Fruit fly (Drosophila melanogaster) whole organism, embryonic: ENCODE measurements around the gene CG34008.

Source experiments
- CG11085 ChIP-seq: fragments of 200-800 bp; sonication (Bioruptor generic); IDR thresholded peaks from 2 replicates; pipeline ENCODE4 v1.3.6; 2022; ENCODE audit warnings: missing biosample characterization, missing genetic modification characterization
- CG11093 ChIP-seq: fragments of 200-800 bp; sonication (Bioruptor generic); IDR thresholded peaks from 3 replicates; pipeline ENCODE4 v1.3.6; 2022; ENCODE audit warnings: missing biosample characterization, missing genetic modification characterization
- CG12942 ChIP-seq: fragments of 200-800 bp; sonication (Bioruptor generic); optimal IDR thresholded peaks from 3 replicates; lab custom pipeline; 2016; ENCODE audit warnings: missing biosample characterization, missing genetic modification characterization
- CG14860 ChIP-seq: fragments of 200-800 bp; sonication (Bioruptor generic); IDR thresholded peaks from 3 replicates; pipeline ENCODE4 v1.3.6; 2022; ENCODE audit warnings: missing biosample characterization, missing genetic modification characterization; ENCODE audit not compliant: partially characterized antibody
- CG17359 ChIP-seq: fragments of 200-800 bp; sonication (Bioruptor generic); optimal IDR thresholded peaks from 3 replicates; lab custom pipeline; 2018; ENCODE audit warnings: missing biosample characterization, mild to moderate bottlenecking, missing genetic modification characterization, moderate library complexity
- CG17361 ChIP-seq: fragments of 200-800 bp; sonication (Bioruptor generic); IDR thresholded peaks from 3 replicates; pipeline ENCODE4 v1.3.6; 2022; ENCODE audit warnings: missing biosample characterization, missing genetic modification characterization
- CG17385 ChIP-seq: fragments of 200-800 bp; sonication (Bioruptor generic); optimal IDR thresholded peaks from 3 replicates; lab custom pipeline; 2018; ENCODE audit warnings: missing biosample characterization, mild to moderate bottlenecking, missing genetic modification characterization
- CG18262 ChIP-seq: fragments of 200-800 bp; optimal IDR thresholded peaks from 3 replicates; lab custom pipeline; 2019; ENCODE audit warnings: missing biosample characterization, mild to moderate bottlenecking, missing genetic modification characterization, moderate library complexity
- CG2889 ChIP-seq: fragments of 200-800 bp; sonication (Bioruptor generic); IDR thresholded peaks from 3 replicates; pipeline ENCODE4 v1.3.6; 2022; ENCODE audit warnings: missing biosample characterization, missing genetic modification characterization
- CG4854 ChIP-seq: fragments of 200-800 bp; sonication (Bioruptor generic); optimal IDR thresholded peaks from 2 replicates; lab custom pipeline; 2016; ENCODE audit warnings: missing biosample characterization, missing genetic modification characterization, inconsistent platforms
- CG5180 ChIP-seq: fragments of 200-800 bp; sonication (Bioruptor generic); optimal IDR thresholded peaks from 3 replicates; lab custom pipeline; 2017; ENCODE audit warnings: missing biosample characterization, missing genetic modification characterization, mild to moderate bottlenecking, moderate library complexity, missing genetic modification reagents
- Ets65A ChIP-seq: fragments of 200-800 bp; sonication (Bioruptor generic); peaks from one replicate; lab custom pipeline; 2016; ENCODE audit warnings: missing biosample characterization, missing genetic modification characterization
- HLH4C ChIP-seq: fragments of 200-800 bp; sonication (Bioruptor generic); IDR thresholded peaks from 3 replicates; pipeline ENCODE4 v1.3.6; 2022; ENCODE audit warnings: missing biosample characterization, missing genetic modification characterization; ENCODE audit not compliant: partially characterized antibody
- Hr39 ChIP-seq: fragments of >200 bp; optimal IDR thresholded peaks from 2 replicates; lab custom pipeline; 2017
- Mad ChIP-seq: fragments of 200-800 bp; sonication (Bioruptor generic); optimal IDR thresholded peaks from 2 replicates; lab custom pipeline; 2016; ENCODE audit warnings: missing biosample characterization, missing genetic modification characterization
- Med ChIP-seq: fragments of 200-800 bp; sonication (Bioruptor generic); peaks from one replicate; lab custom pipeline; 2016; ENCODE audit warnings: missing biosample characterization, missing genetic modification characterization, mild to moderate bottlenecking, inconsistent platforms, moderate library complexity
- NK7.1 ChIP-seq: fragments of 200-800 bp; sonication (Bioruptor generic); optimal IDR thresholded peaks from 3 replicates; lab custom pipeline; 2016; ENCODE audit warnings: missing biosample characterization, missing genetic modification characterization
- Neu2 ChIP-seq: fragments of 200-800 bp; sonication (Bioruptor generic); optimal IDR thresholded peaks from 3 replicates; lab custom pipeline; 2016; ENCODE audit warnings: missing biosample characterization, missing genetic modification characterization, borderline replicate concordance
- Pdp1 ChIP-seq, 2 experiments: fragments of 200-800 bp; sonication (Bioruptor generic); optimal IDR thresholded peaks; 3 replicates each; lab custom pipeline; 2016; ENCODE audit warnings: missing biosample characterization in 2 of 2, missing genetic modification characterization in 2 of 2, mild to moderate bottlenecking in 1 of 2, moderate library complexity in 1 of 2
- Six4 ChIP-seq: fragments of 200-800 bp; sonication (Bioruptor generic); optimal IDR thresholded peaks from 2 replicates; lab custom pipeline; 2016; ENCODE audit warnings: missing biosample characterization, missing genetic modification characterization
- TFAM ChIP-seq: fragments of 200-800 bp; sonication (Bioruptor generic); optimal IDR thresholded peaks from 2 replicates; lab custom pipeline; 2017; ENCODE audit warnings: missing biosample characterization, missing genetic modification characterization, inconsistent platforms
- Vsx1 ChIP-seq: fragments of 200-800 bp; sonication (Bioruptor generic); optimal IDR thresholded peaks from 2 replicates; lab custom pipeline; 2017; ENCODE audit warnings: missing biosample characterization, mild to moderate bottlenecking, missing genetic modification characterization, missing genetic modification reagents
- ci ChIP-seq: fragments of 200-800 bp; sonication (Bioruptor generic); IDR thresholded peaks from 3 replicates; pipeline ENCODE4 v1.3.6; 2022; ENCODE audit warnings: missing biosample characterization, missing genetic modification characterization
- dati ChIP-seq: fragments of 200-800 bp; sonication (Bioruptor generic); IDR thresholded peaks from 2 replicates; pipeline ENCODE4 v1.3.6; 2022; ENCODE audit warnings: missing biosample characterization, missing genetic modification characterization
- exex ChIP-seq: fragments of 200-800 bp; sonication (Bioruptor generic); optimal IDR thresholded peaks from 4 replicates; lab custom pipeline; 2018; ENCODE audit warnings: missing biosample characterization, mild to moderate bottlenecking, missing genetic modification characterization, moderate library complexity
- h ChIP-seq: fragments of >200 bp; optimal IDR thresholded peaks from 2 replicates; lab custom pipeline; 2017
- hkb ChIP-seq, 2 experiments: fragments of 200-800 bp in 1 of 2; fragments of >200 bp in 1 of 2; sonication (Bioruptor generic) in 1 of 2; IDR thresholded peaks in 1 of 2; optimal IDR thresholded peaks in 1 of 2; 2 replicates each; pipeline versions ENCODE4 v1.3.6 to Lab custom; 2017 to 2022; ENCODE audit warnings: missing biosample characterization in 1 of 2, missing genetic modification characterization in 1 of 2
- kni ChIP-seq: fragments of 200-800 bp; sonication (Bioruptor generic); optimal IDR thresholded peaks from 3 replicates; lab custom pipeline; 2017; ENCODE audit warnings: mild to moderate bottlenecking, missing biosample characterization, missing genetic modification reagents, missing genetic modification characterization
- lilli ChIP-seq: fragments of 200-800 bp; sonication (Bioruptor generic); optimal IDR thresholded peaks from 3 replicates; lab custom pipeline; 2016; ENCODE audit warnings: missing biosample characterization, missing genetic modification characterization
- lmd ChIP-seq: fragments of 200-800 bp; sonication (Bioruptor generic); IDR thresholded peaks from 2 replicates; pipeline ENCODE4 v1.3.6; 2022; ENCODE audit warnings: missing biosample characterization, missing genetic modification characterization
- nom ChIP-seq: fragments of 200-800 bp; sonication (Bioruptor generic); optimal IDR thresholded peaks from 2 replicates; lab custom pipeline; 2017; ENCODE audit warnings: missing biosample characterization, missing genetic modification characterization, mild to moderate bottlenecking, moderate library complexity, missing genetic modification reagents
- pb ChIP-seq: fragments of 200-800 bp; sonication (Bioruptor generic); optimal IDR thresholded peaks from 3 replicates; lab custom pipeline; 2016; ENCODE audit warnings: missing biosample characterization, missing genetic modification characterization
- prd ChIP-seq, 3 experiments: fragments of >200 bp in 2 of 3; fragments of 200-800 bp in 1 of 3; sonication (Bioruptor generic) in 1 of 3; optimal IDR thresholded peaks in 2 of 3; IDR thresholded peaks in 1 of 3; 2 replicates in 2 of 3; 3 replicates in 1 of 3; pipeline versions ENCODE4 v1.3.6 to Lab custom; 2017 to 2022; ENCODE audit warnings: missing biosample characterization in 1 of 3, missing genetic modification characterization in 1 of 3
- repo ChIP-seq: fragments of 200-800 bp; sonication (Bioruptor generic); optimal IDR thresholded peaks from 2 replicates; lab custom pipeline; 2016; ENCODE audit warnings: missing biosample characterization, missing genetic modification characterization
- sens-2 ChIP-seq: fragments of 200-800 bp; sonication (Bioruptor generic); IDR thresholded peaks from 2 replicates; pipeline ENCODE4 v1.3.6; 2022; ENCODE audit warnings: missing biosample characterization, missing genetic modification characterization
- sisA ChIP-seq: fragments of 200-800 bp; sonication (Bioruptor generic); IDR thresholded peaks from 2 replicates; pipeline ENCODE4 v1.3.6; 2022; ENCODE audit warnings: missing biosample characterization, missing genetic modification characterization
- sqz ChIP-seq: fragments of 200-800 bp; sonication (Bioruptor generic); optimal IDR thresholded peaks from 3 replicates; lab custom pipeline; 2018; ENCODE audit warnings: missing biosample characterization, mild to moderate bottlenecking, missing genetic modification characterization
- tgo ChIP-seq: fragments of 200-800 bp; sonication (Bioruptor generic); IDR thresholded peaks from 3 replicates; pipeline ENCODE4 v1.3.6; 2022; ENCODE audit warnings: missing biosample characterization, missing genetic modification characterization
- twi ChIP-seq: fragments of 200-800 bp; optimal IDR thresholded peaks from 2 replicates; lab custom pipeline; 2019; ENCODE audit warnings: missing biosample characterization, mild to moderate bottlenecking, missing genetic modification characterization, moderate library complexity
- vfl ChIP-seq: fragments of 200-800 bp; sonication (Bioruptor generic); optimal IDR thresholded peaks from 2 replicates; lab custom pipeline; 2016; ENCODE audit warnings: missing biosample characterization, missing genetic modification characterization

CG34008 gene

DNA sequence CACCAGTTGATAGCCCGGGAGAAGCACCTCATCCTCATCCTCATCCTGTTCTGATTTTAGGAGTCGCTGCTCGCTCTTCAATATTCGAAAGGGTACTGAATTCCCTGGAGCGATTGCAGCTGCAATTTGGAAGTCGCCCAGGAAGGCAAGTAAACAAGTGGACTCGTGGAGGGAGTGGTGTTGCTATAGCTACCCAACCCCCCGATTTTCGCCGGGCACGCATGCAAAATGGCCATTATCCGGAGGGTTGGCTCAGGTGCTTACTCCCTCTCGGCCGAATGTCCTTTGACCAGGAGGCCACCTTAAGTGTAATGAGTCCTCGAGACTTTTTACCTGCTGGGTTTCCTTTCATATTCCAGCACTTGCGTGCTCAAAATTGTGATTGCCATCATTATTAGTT is 35.5 kb upstream of the CG34008 start, which contains the start of gene CG15923:
Gene CG15923 (minus strand): TSS at position 101 of the 400 bp plus-strand sequence.
- TF ChIP-seq NK7.1 (GFP tag; lab: Kevin White, UChicago): no peak
- TF ChIP-seq Neu2 (GFP tag; lab: Kevin White, UChicago): no peak
- TF ChIP-seq vfl (GFP tag; lab: Kevin White, UChicago): no peak
- 0 out of 2 replicates have a peak, but pooled peaks have one; percentile 17 for TF ChIP-seq lmd
- TF ChIP-seq kni (GFP tag; lab: Kevin White, UChicago): no peak
- TF ChIP-seq HLH4C (GFP tag; lab: Robert Waterston, UW): 0 out of 3 replicates have a peak, but pooled peaks have one; percentile 18
- no peak for TF ChIP-seq CG17359 (tag; lab: Kevin White, UChicago)
- no peak for TF ChIP-seq CG17385

dm6 chr3R:20608199-20608598 is 26.9 kb upstream of the CG34008 start:
- TF ChIP-seq prd (optimal IDR thresholded peaks at IDR 0.05; lab: Kevin White, UChicago) (no peak), prd (GFP tag; IDR thresholded peaks at IDR 0.05; lab: Robert Waterston, UW) (peak; percentile 35; the same call in 1 of the 3 replicates), Mad (GFP tag; lab: Kevin White, UChicago) (no peak), Hr39 (peak; percentile 40), CG11093 (GFP tag; lab: Robert Waterston, UW) (0 out of 3 replicates have a peak, but pooled peaks have one; percentile 21), TFAM (GFP tag; lab: Kevin White, UChicago) (no peak), Ets65A (GFP tag; lab: Kevin White, UChicago) (peak; percentile 71), sisA (GFP tag; lab: Robert Waterston, UW) (0 out of 2 replicates have a peak, but pooled peaks have one; percentile 7), Vsx1 (no peak)

DNA sequence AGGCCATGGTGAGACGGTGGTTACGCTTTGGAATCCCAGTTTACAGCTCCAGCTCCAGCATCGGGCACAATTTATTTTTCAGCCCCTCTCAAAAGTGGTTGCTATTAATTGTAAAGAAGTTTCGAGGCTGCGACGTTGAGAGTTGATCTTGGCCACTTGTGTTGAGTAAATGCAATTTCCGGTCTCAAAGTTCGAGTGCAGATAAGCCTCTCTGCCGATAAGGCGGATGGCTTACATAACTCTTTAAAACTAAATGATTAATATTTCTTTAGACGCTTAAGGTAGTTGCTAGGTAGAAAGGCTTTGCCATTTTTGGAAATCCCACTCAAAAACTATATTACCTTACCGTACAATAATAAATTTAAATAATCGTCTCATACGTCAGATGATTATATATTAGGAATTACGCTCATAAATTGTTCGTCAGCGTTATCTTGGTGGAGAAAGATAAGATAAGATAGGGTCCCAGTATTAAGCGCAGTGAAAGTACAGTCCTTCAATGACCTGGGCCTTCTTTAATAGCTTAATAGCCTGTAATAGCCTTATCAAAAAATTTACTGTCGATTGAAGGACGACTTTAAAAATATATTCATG is 24.3 kb upstream of the CG34008 start:
- TF ChIP-seq pb (no peak), nom (GFP tag; lab: Kevin White, UChicago) (peak; percentile 51), CG18262 (tag; lab: Kevin White, UChicago) (no peak), Med (peak; percentile 24), Six4 (GFP tag; lab: Kevin White, UChicago) (no peak), CG2889 (no peak), sqz (GFP tag; lab: Kevin White, UChicago) (no peak), tgo (GFP tag; lab: Robert Waterston, UW) (no peak), Pdp1 (GFP tag; optimal IDR thresholded peaks at IDR 0.05; lab: Kevin White, UChicago) (peak in 1 of 2 experiments; percentile 80), repo (GFP tag; lab: Kevin White, UChicago) (no peak), hkb (optimal IDR thresholded peaks at IDR 0.05; lab: Kevin White, UChicago) (no peak), hkb (GFP tag; IDR thresholded peaks at IDR 0.05; lab: Robert Waterston, UW) (no peak), ci (peak; percentile 13; the same call in 1 of the 3 replicates), CG5180 (GFP tag; lab: Kevin White, UChicago) (no peak), twi (tag; lab: Kevin White, UChicago) (no peak), sens-2 (GFP tag; lab: Robert Waterston, UW) (0 out of 2 replicates have a peak, but pooled peaks have one; percentile 12), CG14860 (no peak), CG12942 (GFP tag; lab: Kevin White, UChicago) (no peak), CG17361 (GFP tag; lab: Robert Waterston, UW) (no peak), lilli (GFP tag; lab: Kevin White, UChicago) (no peak), h (lab: Kevin White, UChicago) (no peak), dati (GFP tag; lab: Robert Waterston, UW) (no peak), exex (peak; percentile 87), CG11085 (no peak), HLH4C (GFP tag; lab: Robert Waterston, UW) (no peak), CG4854 (GFP tag; lab: Kevin White, UChicago) (no peak)
